Fruit fly (Drosophila melanogaster) whole organism, embryonic: ENCODE measurements around the gene CG42558.

Source experiments
- Atf3 ChIP-seq: fragments of 200-800 bp; sonication (Bioruptor generic); optimal IDR thresholded peaks from 3 replicates; lab custom pipeline; 2016; ENCODE audit warnings: missing biosample characterization, missing genetic modification characterization
- Atf6 ChIP-seq: fragments of 200-800 bp; sonication (Bioruptor generic); IDR thresholded peaks from 2 replicates; pipeline ENCODE4 v1.3.6; 2022; ENCODE audit warnings: missing biosample characterization, missing genetic modification characterization
- CG13287 ChIP-seq: fragments of 200-800 bp; sonication (Bioruptor generic); IDR thresholded peaks from 2 replicates; pipeline ENCODE4 v1.3.6; 2022; ENCODE audit warnings: missing biosample characterization, missing genetic modification characterization; ENCODE audit not compliant: partially characterized antibody
- CG13424 ChIP-seq: fragments of 200-800 bp; sonication (Bioruptor generic); optimal IDR thresholded peaks from 2 replicates; lab custom pipeline; 2019; ENCODE audit warnings: missing biosample characterization, mild to moderate bottlenecking, missing genetic modification characterization, moderate library complexity
- CG13894 ChIP-seq: fragments of 200-800 bp; sonication (Bioruptor generic); optimal IDR thresholded peaks from 3 replicates; lab custom pipeline; 2018; ENCODE audit warnings: missing biosample characterization, mild to moderate bottlenecking, missing genetic modification characterization, moderate library complexity
- CG6813 ChIP-seq: fragments of 200-800 bp; sonication (Bioruptor generic); optimal IDR thresholded peaks from 2 replicates; lab custom pipeline; 2017; ENCODE audit warnings: missing biosample characterization, missing genetic modification characterization, mild to moderate bottlenecking, moderate library complexity, missing genetic modification reagents
- CG7963 ChIP-seq: fragments of 200-800 bp; sonication (Bioruptor generic); IDR thresholded peaks from 3 replicates; pipeline ENCODE4 v1.3.6; 2022; ENCODE audit warnings: missing biosample characterization, missing genetic modification characterization; ENCODE audit not compliant: partially characterized antibody
- CG9876 ChIP-seq: fragments of 200-800 bp; sonication (Bioruptor generic); optimal IDR thresholded peaks from 2 replicates; lab custom pipeline; 2016; ENCODE audit warnings: missing biosample characterization, missing genetic modification characterization
- ab ChIP-seq: fragments of 200-800 bp; sonication (Bioruptor generic); optimal IDR thresholded peaks from 2 replicates; lab custom pipeline; 2016; ENCODE audit warnings: missing biosample characterization, missing genetic modification characterization
- pzg ChIP-seq: fragments of 200-800 bp; sonication (Bioruptor generic); optimal IDR thresholded peaks from 3 replicates; lab custom pipeline; 2018; ENCODE audit warnings: missing biosample characterization, mild to moderate bottlenecking, missing genetic modification characterization, moderate library complexity

dm6 chr3R:29982027-29982426 is 48.9 kb downstream of the CG42558 start:
- TF ChIP-seq Atf3 (GFP tag; lab: Kevin White, UChicago): no peak
- no peak for TF ChIP-seq CG7963 (GFP tag; lab: Robert Waterston, UW)
- TF ChIP-seq CG13424 (tag; lab: Kevin White, UChicago): peak; percentile 17
- TF ChIP-seq pzg: no peak
- no peak for TF ChIP-seq CG13287 (GFP tag; lab: Robert Waterston, UW)
- no peak for TF ChIP-seq Atf6
- TF ChIP-seq CG9876 (GFP tag; lab: Kevin White, UChicago): no peak
- no peak for TF ChIP-seq CG13894 (tag; lab: Kevin White, UChicago)
- TF ChIP-seq ab (GFP tag; lab: Kevin White, UChicago): no peak
- TF ChIP-seq CG6813 (GFP tag; lab: Kevin White, UChicago): no peak
